Fruit fly (Drosophila melanogaster): ENCODE data around the gene CG8840.

Gene CG8840

dm6 chr2L:3445655-3446054 is 35.3 kb downstream of the CG8840 start, which contains the start of gene CG2772:
CG2772 (plus strand) TSS chr2L:3445992.
- TF ChIP-seq rgr (GFP tag; optimal IDR thresholded peaks at IDR 0.05) (no peak), Abd-B (GFP tag; optimal IDR thresholded peaks at IDR 0.05) (no peak), CG32264 (GFP tag; optimal IDR thresholded peaks at IDR 0.05) (no peak), lola (GFP tag; optimal IDR thresholded peaks at IDR 0.05) (no peak), br (GFP tag; optimal IDR thresholded peaks at IDR 0.05) (no peak), OdsH (GFP tag; optimal IDR thresholded peaks at IDR 0.05) (no peak), GATAd (GFP tag; optimal IDR thresholded peaks at IDR 0.05) (no peak), Sp1 (GFP tag; optimal IDR thresholded peaks at IDR 0.05) (no peak)

dm6 chr2L:3449555-3450320 is 39.4 kb downstream of the CG8840 start, which contains the start of gene Snx1:
Snx1 (plus strand) TSS chr2L:3449683.
- no peak for TF ChIP-seq Rel (GFP tag; optimal IDR thresholded peaks at IDR 0.05)
- peak; percentile 80 for TF ChIP-seq Rel (tag; optimal IDR thresholded peaks at IDR 0.05)
- TF ChIP-seq sage (GFP tag; optimal IDR thresholded peaks at IDR 0.05) = peak; percentile 64
- TF ChIP-seq Hr83 (GFP tag; optimal IDR thresholded peaks at IDR 0.05; ENCODE audit: poor library complexity, severe bottlenecking) = no peak

dm6 chr2L:3452286-3452685 is 41.9 kb downstream of the CG8840 start, which contains the start of gene CG12795:
CG12795 (plus strand) TSS chr2L:3452466.
- TF ChIP-seq Rel (GFP tag; optimal IDR thresholded peaks at IDR 0.05) = no peak
- TF ChIP-seq Rel (tag; optimal IDR thresholded peaks at IDR 0.05) = peak; percentile 30
- no peak for TF ChIP-seq Hr78 (GFP tag; optimal IDR thresholded peaks at IDR 0.05)
- no peak for TF ChIP-seq Abd-B (GFP tag; optimal IDR thresholded peaks at IDR 0.05)
- no peak for TF ChIP-seq sage (GFP tag; optimal IDR thresholded peaks at IDR 0.05)
- TF ChIP-seq usp (GFP tag; optimal IDR thresholded peaks at IDR 0.05) = no peak
- no peak for TF ChIP-seq tai (GFP tag; optimal IDR thresholded peaks at IDR 0.05)

dm6 chr2L:3457007-3457406 is 46.6 kb downstream of the CG8840 start, which contains the start of the genes Cog3 and Sec5:
Cog3 (minus strand) TSS chr2L:3457064.
Sec5 (plus strand) TSS chr2L:3457302.
- peak; percentile 77 for TF ChIP-seq rgr (GFP tag; optimal IDR thresholded peaks at IDR 0.05)
- peak; percentile 86 for TF ChIP-seq HLH106 (tag; optimal IDR thresholded peaks at IDR 0.05)
- no peak for TF ChIP-seq usp (GFP tag; optimal IDR thresholded peaks at IDR 0.05)
- no peak for TF ChIP-seq woc (GFP tag; optimal IDR thresholded peaks at IDR 0.05)
- peak; percentile 70 for TF ChIP-seq psq (GFP tag; optimal IDR thresholded peaks at IDR 0.05)
- no peak for TF ChIP-seq Vsx2 (GFP tag; optimal IDR thresholded peaks at IDR 0.05; ENCODE audit: partially characterized antibody)
- no peak for TF ChIP-seq Hr78 (GFP tag; optimal IDR thresholded peaks at IDR 0.05)
- TF ChIP-seq Myc (optimal IDR thresholded peaks at IDR 0.05) = peak; percentile 100
- no peak for TF ChIP-seq dsf (GFP tag; optimal IDR thresholded peaks at IDR 0.05; ENCODE audit: borderline replicate concordance)
- TF ChIP-seq Abd-B (GFP tag; optimal IDR thresholded peaks at IDR 0.05) = no peak
- no peak for TF ChIP-seq Jra (GFP tag; optimal IDR thresholded peaks at IDR 0.05)
- peak; percentile 49 for TF ChIP-seq OdsH (GFP tag; optimal IDR thresholded peaks at IDR 0.05)
- TF ChIP-seq sv (GFP tag; optimal IDR thresholded peaks at IDR 0.05) = peak; percentile 47
- TF ChIP-seq Mio (GFP tag; optimal IDR thresholded peaks at IDR 0.05) = no peak
- TF ChIP-seq tai (GFP tag; optimal IDR thresholded peaks at IDR 0.05) = no peak
- TF ChIP-seq lola (GFP tag; optimal IDR thresholded peaks at IDR 0.05) = no peak
- no peak for TF ChIP-seq fru (GFP tag; optimal IDR thresholded peaks at IDR 0.05)
- peak; percentile 84 for TF ChIP-seq CG9705 (GFP tag; optimal IDR thresholded peaks at IDR 0.05)
- TF ChIP-seq Hr83 (GFP tag; optimal IDR thresholded peaks at IDR 0.05; ENCODE audit: poor library complexity, severe bottlenecking) = no peak
- peak; percentile 9 for TF ChIP-seq ey (GFP tag; optimal IDR thresholded peaks at IDR 0.05)
- no peak for TF ChIP-seq Rel (GFP tag; optimal IDR thresholded peaks at IDR 0.05)
- TF ChIP-seq Rel (tag; optimal IDR thresholded peaks at IDR 0.05) = peak; percentile 65
- TF ChIP-seq br (GFP tag; optimal IDR thresholded peaks at IDR 0.05) = no peak
- no peak for TF ChIP-seq GATAd (GFP tag; optimal IDR thresholded peaks at IDR 0.05)
- peak; percentile 81 for TF ChIP-seq Sp1 (GFP tag; optimal IDR thresholded peaks at IDR 0.05)
- TF ChIP-seq dmrt93B (GFP tag; optimal IDR thresholded peaks at IDR 0.05) = no peak
- no peak for TF ChIP-seq CG32264 (GFP tag; optimal IDR thresholded peaks at IDR 0.05)
- TF ChIP-seq jim (GFP tag; optimal IDR thresholded peaks at IDR 0.05) = no peak

All from whole organism, wandering third instar larva.